Worm (Caenorhabditis elegans): Measurements from ENCODE around the gene F36D4.6.

F36D4.6 gene

ce11 chrV:9427075-9427474, at the start of gene F36D4.6:
Gene F36D4.6, minus strand, starts transcription at chrV:9427175.
- TF ChIP-seq W03F9.2 (tag; optimal IDR thresholded peaks at IDR 0.05) (no peak), him-1 (tag; optimal IDR thresholded peaks at IDR 0.05) (no peak), dao-5 (tag; optimal IDR thresholded peaks at IDR 0.05) (no peak)

ce11 chrV:9473924-9474323, 46.9 kb upstream of the F36D4.6 start:
- TF ChIP-seq him-1 (tag; optimal IDR thresholded peaks at IDR 0.05) (no peak), dao-5 (tag; optimal IDR thresholded peaks at IDR 0.05) (no peak), W03F9.2 (tag; optimal IDR thresholded peaks at IDR 0.05) (no peak)

DNA sequence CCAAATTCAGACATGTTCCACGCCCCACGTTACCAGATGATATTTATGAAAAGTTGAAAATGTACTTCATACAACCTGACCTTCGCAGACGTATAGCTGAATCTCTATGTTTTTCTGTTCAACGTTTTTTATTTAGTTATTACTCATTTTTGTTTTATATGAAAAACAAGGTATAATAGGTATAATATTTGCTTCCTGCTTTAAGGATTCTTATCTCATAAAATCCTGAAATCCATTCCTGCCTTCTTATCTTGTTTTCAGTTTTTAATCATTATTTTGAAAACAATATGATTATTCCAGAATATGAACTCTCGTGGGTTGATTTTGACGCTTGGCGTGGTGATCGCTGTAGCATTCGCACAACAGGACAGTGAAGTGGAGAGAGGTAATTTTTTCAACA, 44.7 kb upstream of the F36D4.6 start, which contains the start of gene flp-6:
TSS of gene flp-6 (plus strand) at position 301 of the 400 bp plus-strand sequence.
- TF ChIP-seq dao-5 (tag; optimal IDR thresholded peaks at IDR 0.05): no peak
- no peak for TF ChIP-seq W03F9.2 (tag; optimal IDR thresholded peaks at IDR 0.05)
- TF ChIP-seq him-1 (tag; optimal IDR thresholded peaks at IDR 0.05): no peak

- TF ChIP-seq dao-5 (tag; optimal IDR thresholded peaks at IDR 0.05): no peak
- TF ChIP-seq W03F9.2 (tag; optimal IDR thresholded peaks at IDR 0.05): no peak
- TF ChIP-seq him-1 (tag; optimal IDR thresholded peaks at IDR 0.05): no peak
Observed at ce11 chrV:9465529-9465928, 38.6 kb upstream of the F36D4.6 start.

DNA sequence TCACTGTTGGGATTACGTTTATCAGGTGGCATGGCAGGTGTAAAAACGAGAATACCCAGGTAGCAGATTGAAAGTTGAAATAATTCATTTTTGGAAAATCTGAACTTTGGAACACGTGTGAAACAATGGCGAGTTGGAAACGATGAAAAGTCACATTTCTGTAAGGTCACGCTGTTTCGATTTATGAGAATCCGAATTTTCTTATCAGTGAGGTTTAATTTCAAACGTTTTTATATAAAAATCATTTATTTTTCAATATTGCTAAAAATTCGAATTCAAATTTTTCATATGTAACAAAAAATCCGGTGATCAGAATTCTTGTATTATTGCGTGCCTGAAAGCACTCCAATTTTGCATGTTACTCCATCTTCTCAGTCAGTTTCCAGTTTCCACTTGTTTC, 35.6 kb upstream of the F36D4.6 start, which contains the start of gene F07D3.3:
TSS of gene F07D3.3 (minus strand) at position 101 of the 400 bp plus-strand sequence.
- TF ChIP-seq him-1 (tag; optimal IDR thresholded peaks at IDR 0.05) (no peak), W03F9.2 (tag; optimal IDR thresholded peaks at IDR 0.05) (no peak), dao-5 (tag; optimal IDR thresholded peaks at IDR 0.05) (no peak)

- TF ChIP-seq dao-5 (tag; optimal IDR thresholded peaks at IDR 0.05) (no peak), W03F9.2 (tag; optimal IDR thresholded peaks at IDR 0.05) (no peak), him-1 (tag; optimal IDR thresholded peaks at IDR 0.05) (no peak)
Observed at ce11 chrV:9457535-9457934, 30.6 kb upstream of the F36D4.6 start.

DNA sequence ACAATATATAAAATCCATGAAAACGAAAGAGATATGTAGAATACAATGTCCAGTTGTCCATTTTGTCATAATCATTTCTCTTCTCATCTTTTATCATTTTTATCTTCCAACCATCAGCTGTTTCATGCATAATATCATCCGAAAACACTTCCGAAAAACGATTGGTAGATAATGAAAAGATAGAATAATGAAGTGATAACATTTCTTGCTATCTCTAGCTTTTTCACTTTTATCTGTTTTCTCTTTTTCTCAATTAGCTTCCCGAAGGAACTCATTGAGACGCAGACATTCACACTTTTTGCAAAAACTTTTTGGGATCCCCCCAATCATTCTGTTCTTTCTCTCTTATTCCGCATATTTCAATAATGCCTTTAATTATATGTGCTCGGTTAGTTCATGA, 27.0 kb upstream of the F36D4.6 start:
- TF ChIP-seq him-1 (tag; optimal IDR thresholded peaks at IDR 0.05) (no peak), dao-5 (tag; optimal IDR thresholded peaks at IDR 0.05) (no peak), W03F9.2 (tag; optimal IDR thresholded peaks at IDR 0.05) (no peak)

- TF ChIP-seq W03F9.2 (tag; optimal IDR thresholded peaks at IDR 0.05): no peak
- no peak for TF ChIP-seq him-1 (tag; optimal IDR thresholded peaks at IDR 0.05)
- no peak for TF ChIP-seq dao-5 (tag; optimal IDR thresholded peaks at IDR 0.05)
Observed at ce11 chrV:9453333-9453732, 26.4 kb upstream of the F36D4.6 start.

DNA sequence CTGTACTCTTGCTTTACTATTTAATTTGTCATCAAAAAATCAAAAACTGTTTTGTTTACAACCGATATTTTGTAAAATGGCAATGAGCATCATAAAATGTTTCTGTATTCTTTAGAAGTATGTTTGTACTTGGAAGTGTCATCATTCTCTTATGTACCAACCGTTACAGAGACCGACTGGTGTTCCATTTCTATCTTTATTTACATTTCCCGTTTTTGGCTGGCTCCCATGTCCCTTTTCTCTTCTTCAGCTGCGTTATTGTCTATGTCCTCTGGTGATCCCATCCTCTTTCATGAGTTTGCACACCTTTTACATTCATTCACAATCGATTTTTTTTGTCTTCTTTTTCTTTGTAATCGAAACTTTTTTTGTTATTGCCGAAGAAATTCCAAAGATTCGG, 24.5 kb upstream of the F36D4.6 start:
- TF ChIP-seq him-1 (tag; optimal IDR thresholded peaks at IDR 0.05) (no peak), dao-5 (tag; optimal IDR thresholded peaks at IDR 0.05) (no peak), W03F9.2 (tag; optimal IDR thresholded peaks at IDR 0.05) (no peak)

- TF ChIP-seq him-1 (tag; optimal IDR thresholded peaks at IDR 0.05): no peak
- TF ChIP-seq dao-5 (tag; optimal IDR thresholded peaks at IDR 0.05): no peak
- TF ChIP-seq W03F9.2 (tag; optimal IDR thresholded peaks at IDR 0.05): no peak
Observed at ce11 chrV:9444618-9445017, 17.6 kb upstream of the F36D4.6 start.

DNA sequence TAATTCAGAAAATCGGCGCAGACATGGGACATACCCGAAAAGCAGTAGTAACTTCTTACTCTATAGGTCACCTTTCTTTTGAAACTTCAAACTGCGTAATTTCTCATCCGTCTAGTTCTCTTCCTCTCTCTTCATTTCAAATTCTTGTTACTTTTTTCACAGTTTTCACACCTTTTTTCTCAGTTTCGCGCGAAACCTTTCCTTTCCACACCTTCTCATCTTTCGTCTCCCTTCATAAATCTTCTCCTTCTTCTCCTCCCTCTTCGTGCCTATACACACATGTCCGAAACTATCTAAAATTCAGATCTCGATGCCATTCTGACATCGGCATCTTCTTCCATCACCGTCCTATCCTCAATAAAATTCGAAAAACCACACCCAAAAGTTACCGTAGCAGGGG, 16.8 kb upstream of the F36D4.6 start, which contains the start of gene wdr-62:
TSS of gene wdr-62 (plus strand) at position 301 of the 400 bp plus-strand sequence.
- TF ChIP-seq him-1 (tag; optimal IDR thresholded peaks at IDR 0.05) (no peak), dao-5 (tag; optimal IDR thresholded peaks at IDR 0.05) (no peak), W03F9.2 (tag; optimal IDR thresholded peaks at IDR 0.05) (no peak)

ce11 chrV:9443109-9443508, 16.1 kb upstream of the F36D4.6 start:
- TF ChIP-seq him-1 (tag; optimal IDR thresholded peaks at IDR 0.05): no peak
- no peak for TF ChIP-seq W03F9.2 (tag; optimal IDR thresholded peaks at IDR 0.05)
- no peak for TF ChIP-seq dao-5 (tag; optimal IDR thresholded peaks at IDR 0.05)

ce11 chrV:9442471-9442870, 15.5 kb upstream of the F36D4.6 start:
- no peak for TF ChIP-seq him-1 (tag; optimal IDR thresholded peaks at IDR 0.05)
- no peak for TF ChIP-seq W03F9.2 (tag; optimal IDR thresholded peaks at IDR 0.05)
- TF ChIP-seq dao-5 (tag; optimal IDR thresholded peaks at IDR 0.05): no peak

- TF ChIP-seq him-1 (tag; optimal IDR thresholded peaks at IDR 0.05) (no peak), W03F9.2 (tag; optimal IDR thresholded peaks at IDR 0.05) (no peak), dao-5 (tag; optimal IDR thresholded peaks at IDR 0.05) (no peak)
Observed at ce11 chrV:9441046-9441445, 14.1 kb upstream of the F36D4.6 start.

- TF ChIP-seq him-1 (tag; optimal IDR thresholded peaks at IDR 0.05): no peak
- TF ChIP-seq W03F9.2 (tag; optimal IDR thresholded peaks at IDR 0.05): no peak
- no peak for TF ChIP-seq dao-5 (tag; optimal IDR thresholded peaks at IDR 0.05)
Observed at ce11 chrV:9440003-9440319, 13.0 kb upstream of the F36D4.6 start.

Measured in whole organism, L4/young adult.